Worm (Caenorhabditis elegans) whole organism, L4 larva: ENCODE results near the gene emc-6.

Experiments used
- ceh-28 ChIP-seq: fragments of 150-350 bp; optimal IDR thresholded peaks from 2 replicates; lab custom pipeline; 2014; ENCODE audit warnings: missing biosample characterization, missing genetic modification reagents, missing genetic modification characterization
- dpl-1 ChIP-seq: fragments of 150-350 bp; optimal IDR thresholded peaks from 2 replicates; lab custom pipeline; 2014; ENCODE audit warnings: missing biosample characterization, missing genetic modification reagents, missing genetic modification characterization
- jun-1 ChIP-seq: fragments of 150-350 bp; optimal IDR thresholded peaks from 2 replicates; lab custom pipeline; 2014; ENCODE audit warnings: missing biosample characterization, missing genetic modification reagents, missing genetic modification characterization
- lin-39 ChIP-seq: fragments of 150-350 bp; optimal IDR thresholded peaks from 2 replicates; lab custom pipeline; 2014; ENCODE audit warnings: missing biosample characterization, missing genetic modification reagents, missing genetic modification characterization
- madf-5 ChIP-seq, 2 experiments: fragments of 200-800 bp; sonication (Bioruptor generic); IDR thresholded peaks; 2 replicates each; pipeline ENCODE4 v1.3.6; 2022; ENCODE audit warnings: missing compliant biosample characterization in 2 of 2, missing genetic modification characterization in 2 of 2
- mep-1 ChIP-seq: fragments of 150-350 bp; sonication (generic microtip); optimal IDR thresholded peaks from 3 replicates; lab custom pipeline; 2014; ENCODE audit warnings: missing biosample characterization, missing genetic modification characterization
- nhr-11 ChIP-seq: fragments of 150-350 bp; optimal IDR thresholded peaks from 2 replicates; lab custom pipeline; 2014; ENCODE audit warnings: missing biosample characterization, missing genetic modification characterization
- nhr-25 ChIP-seq: sonication (generic microtip); optimal IDR thresholded peaks from 2 replicates; lab custom pipeline; 2017; ENCODE audit warnings: missing genetic modification characterization, mild to moderate bottlenecking, missing compliant biosample characterization, antibody characterized with exemption, moderate library complexity, borderline replicate concordance; ENCODE audit not compliant: insufficient read depth
- tag-97 ChIP-seq: fragments of 200-800 bp; sonication (Bioruptor generic); IDR thresholded peaks from 2 replicates; pipeline ENCODE4 v1.3.6; 2022; ENCODE audit warnings: missing genetic modification characterization, missing compliant biosample characterization

- no peak for TF ChIP-seq ceh-28
- no peak for TF ChIP-seq mep-1 (tag; lab: Kevin White, UChicago)
- no peak for TF ChIP-seq dpl-1 (GFP tag; lab: Kevin White, UChicago)
- TF ChIP-seq madf-5 (GFP tag; IDR thresholded peaks at IDR 0.05; lab: Robert Waterston, UW), result no peak
- no peak for TF ChIP-seq jun-1 (tag; lab: Kevin White, UChicago)
- no peak for TF ChIP-seq nhr-11 (tag; lab: Kevin White, UChicago)
- TF ChIP-seq tag-97 (GFP tag; lab: Robert Waterston, UW), result no peak
- no peak for TF ChIP-seq nhr-25 (tag; lab: Kevin White, UChicago)
- no peak for TF ChIP-seq lin-39 (tag; lab: Kevin White, UChicago)
These were observed 22.4 kb upstream of the emc-6 start, which contains the start of the genes C50F7.9 and C50F7.3 for ce11 chrIV:7731960-7732359.
